Fruit fly (Drosophila melanogaster) whole organism: ENCODE data around the gene CG2608.

Experiments used
- CG8478 ChIP-seq: fragments of >200 bp; optimal IDR thresholded peaks from 2 replicates; lab custom pipeline; 2018; ENCODE audit warnings: inconsistent platforms
- Dll ChIP-seq: fragments of >200 bp; optimal IDR thresholded peaks from 2 replicates; lab custom pipeline; 2017
- EcR ChIP-seq, 2 experiments: fragments of >200 bp; optimal IDR thresholded peaks; 2 replicates each; lab custom pipeline; 2017; ENCODE audit warnings: missing biosample characterization in 2 of 2, missing genetic modification characterization in 2 of 2, missing genetic modification reagents in 2 of 2
- pan ChIP-seq: fragments of >200 bp; optimal IDR thresholded peaks from 2 replicates; lab custom pipeline; 2017
- psq ChIP-seq: fragments of >200 bp; optimal IDR thresholded peaks from 2 replicates; lab custom pipeline; 2017
- usp ChIP-seq: fragments of >200 bp; optimal IDR thresholded peaks from 2 replicates; lab custom pipeline; 2017; ENCODE audit warnings: missing biosample characterization, missing genetic modification characterization, mixed read lengths

- TF ChIP-seq EcR (GFP tag; optimal IDR thresholded peaks at IDR 0.05; lab: Kevin White, UChicago) (no peak), CG8478 (no peak), psq (lab: Kevin White, UChicago) (no peak), usp (GFP tag; lab: Kevin White, UChicago) (no peak), Dll (lab: Kevin White, UChicago) (no peak), pan (no peak)
Measured at dm6 chr2L:20675875-20676274, 30.3 kb downstream of the CG2608 start, which contains the start of the genes CG31678 and IKKepsilon.
